Worm (Caenorhabditis elegans) whole organism, young adult: ENCODE results near the gene mec-14.
A peak's percentile ranks its signal among the peaks of the same experiment; 100 is the strongest.

Experiments
- B0035.1 ChIP-seq: sonication (generic microtip); optimal IDR thresholded peaks from 2 replicates; lab custom pipeline; 2016; ENCODE audit warnings: missing genetic modification characterization, mild to moderate bottlenecking, missing compliant biosample characterization, missing genotype, missing genetic modification reagents
- B0261.1 ChIP-seq: sonication (generic microtip); optimal IDR thresholded peaks from 2 replicates; lab custom pipeline; 2016; ENCODE audit warnings: mild to moderate bottlenecking, missing genetic modification characterization, moderate library complexity, missing compliant biosample characterization
- D2030.7 ChIP-seq: fragments of 200-800 bp; sonication (Bioruptor generic); IDR thresholded peaks from 2 replicates; pipeline ENCODE4 v1.3.6; 2022; ENCODE audit warnings: missing genetic modification reagents, missing genetic modification characterization, missing compliant biosample characterization
- F23B12.7 ChIP-seq: sonication (generic microtip); optimal IDR thresholded peaks from 2 replicates; lab custom pipeline; 2017; ENCODE audit warnings: missing genetic modification characterization, mild to moderate bottlenecking, missing compliant biosample characterization, antibody characterized with exemption, moderate library complexity; ENCODE audit not compliant: insufficient read depth
- F49E8.2 ChIP-seq: sonication (generic microtip); optimal IDR thresholded peaks from 3 replicates; lab custom pipeline; 2017; ENCODE audit warnings: missing genetic modification characterization, mild to moderate bottlenecking, missing compliant biosample characterization, antibody characterized with exemption, moderate library complexity; ENCODE audit not compliant: insufficient read depth
- F57A8.1 ChIP-seq: fragments of 200-800 bp; sonication (Bioruptor generic); optimal IDR thresholded peaks from 2 replicates; lab custom pipeline; 2018; ENCODE audit warnings: mild to moderate bottlenecking, missing genetic modification characterization, moderate library complexity, missing compliant biosample characterization
- T07F8.4 ChIP-seq: sonication (generic microtip); optimal IDR thresholded peaks from 2 replicates; lab custom pipeline; 2016; ENCODE audit warnings: mild to moderate bottlenecking, missing genetic modification characterization, moderate library complexity, missing compliant biosample characterization
- T26A5.8 ChIP-seq: sonication (generic microtip); optimal IDR thresholded peaks from 2 replicates; lab custom pipeline; 2016; ENCODE audit warnings: missing genetic modification characterization, missing compliant biosample characterization
- Y95B8A.8 ChIP-seq: fragments of 200-800 bp; sonication (Bioruptor generic); IDR thresholded peaks from 2 replicates; pipeline ENCODE4 v1.3.6; 2022; ENCODE audit warnings: missing genetic modification reagents, missing genetic modification characterization, missing compliant biosample characterization
- ama-1 ChIP-seq, 3 experiments: fragments of 150-350 bp in 1 of 3; sonication (generic microtip) in 2 of 3; optimal IDR thresholded peaks; 2 replicates each; lab custom pipeline; 2014 to 2018; ENCODE audit warnings: missing biosample characterization in 2 of 3, missing genetic modification characterization in 2 of 3, missing genetic modification reagents in 2 of 3
- atf-7 ChIP-seq: sonication (generic microtip); optimal IDR thresholded peaks from 2 replicates; lab custom pipeline; 2017; ENCODE audit warnings: mild to moderate bottlenecking, missing genetic modification characterization, missing compliant biosample characterization
- attf-5 ChIP-seq: fragments of 200-800 bp; sonication (Bioruptor generic); optimal IDR thresholded peaks from 2 replicates; lab custom pipeline; 2018; ENCODE audit warnings: mild to moderate bottlenecking, missing genetic modification characterization, missing compliant biosample characterization
- bed-1 ChIP-seq: fragments of 200-800 bp; sonication (Bioruptor generic); IDR thresholded peaks from 2 replicates; pipeline ENCODE4 v1.3.6; 2022; ENCODE audit warnings: missing genetic modification reagents, missing genetic modification characterization, missing compliant biosample characterization
- cebp-1 ChIP-seq, 2 experiments: fragments of 200-800 bp in 1 of 2; sonication (Bioruptor generic) in 1 of 2; sonication (generic microtip) in 1 of 2; IDR thresholded peaks in 1 of 2; optimal IDR thresholded peaks in 1 of 2; 2 replicates each; pipeline versions ENCODE4 v1.3.6 to Lab custom; 2017 to 2022; ENCODE audit warnings: missing compliant biosample characterization in 2 of 2, missing genetic modification characterization in 2 of 2, mild to moderate bottlenecking in 1 of 2, missing genetic modification reagents in 1 of 2, moderate library complexity in 1 of 2
- ceh-100 ChIP-seq: fragments of 200-800 bp; sonication (Bioruptor generic); IDR thresholded peaks from 2 replicates; pipeline ENCODE4 v1.3.6; 2022; ENCODE audit warnings: missing genetic modification reagents, missing genetic modification characterization, missing compliant biosample characterization
- ceh-79 ChIP-seq: sonication (generic microtip); optimal IDR thresholded peaks from 2 replicates; lab custom pipeline; 2017; ENCODE audit warnings: mild to moderate bottlenecking, missing genetic modification characterization, missing compliant biosample characterization
- ceh-91 ChIP-seq: fragments of 200-800 bp; sonication (Bioruptor generic); IDR thresholded peaks from 2 replicates; pipeline ENCODE4 v1.3.6; 2022; ENCODE audit warnings: missing genetic modification reagents, missing genetic modification characterization, missing compliant biosample characterization
- chd-7 ChIP-seq: sonication (generic microtip); optimal IDR thresholded peaks from 2 replicates; lab custom pipeline; 2016; ENCODE audit warnings: mild to moderate bottlenecking, missing genetic modification characterization, moderate library complexity, missing compliant biosample characterization
- die-1 ChIP-seq: sonication (generic microtip); optimal IDR thresholded peaks from 2 replicates; lab custom pipeline; 2016; ENCODE audit warnings: missing genotype, mild to moderate bottlenecking, missing genetic modification characterization, missing compliant biosample characterization
- dox-1 ChIP-seq: fragments of 200-800 bp; sonication (Bioruptor generic); IDR thresholded peaks from 2 replicates; pipeline ENCODE4 v1.3.6; 2022; ENCODE audit warnings: missing genetic modification reagents, missing genetic modification characterization, missing compliant biosample characterization
- efl-1 ChIP-seq: fragments of 150-350 bp; optimal IDR thresholded peaks from 2 replicates; lab custom pipeline; 2014; ENCODE audit warnings: missing biosample characterization, missing genetic modification reagents, missing genetic modification characterization
- ekl-4 ChIP-seq: fragments of 200-800 bp; sonication (Bioruptor generic); IDR thresholded peaks from 2 replicates; pipeline ENCODE4 v1.3.6; 2022; ENCODE audit warnings: missing genetic modification reagents, missing genetic modification characterization, missing compliant biosample characterization
- hlh-12 ChIP-seq: sonication (generic microtip); optimal IDR thresholded peaks from 2 replicates; lab custom pipeline; 2016; ENCODE audit warnings: missing genetic modification characterization, missing compliant biosample characterization
- hmg-20 ChIP-seq: fragments of 200-800 bp; sonication (Bioruptor generic); IDR thresholded peaks from 2 replicates; pipeline ENCODE4 v1.3.6; 2022; ENCODE audit warnings: missing genetic modification reagents, missing genetic modification characterization, missing compliant biosample characterization
- lag-1 ChIP-seq: fragments of 200-800 bp; sonication (Bioruptor generic); IDR thresholded peaks from 2 replicates; pipeline ENCODE4 v1.3.6; 2022; ENCODE audit warnings: missing genetic modification reagents, missing genetic modification characterization, missing compliant biosample characterization
- lin-35 ChIP-seq, 3 experiments: fragments of 150-350 bp in 2 of 3; sonication (generic microtip) in 1 of 3; optimal IDR thresholded peaks; 2 replicates each; lab custom pipeline; 2014 to 2018; ENCODE audit warnings: missing biosample characterization in 3 of 3, missing genetic modification characterization in 3 of 3, missing genetic modification reagents in 3 of 3
- lin-54 ChIP-seq: fragments of 200-800 bp; sonication (Bioruptor generic); optimal IDR thresholded peaks from 2 replicates; lab custom pipeline; 2018; ENCODE audit warnings: mild to moderate bottlenecking, missing genetic modification characterization, missing compliant biosample characterization
- lsl-1 ChIP-seq: fragments of 200-800 bp; sonication (Bioruptor generic); optimal IDR thresholded peaks from 2 replicates; lab custom pipeline; 2018; ENCODE audit warnings: mild to moderate bottlenecking, missing genetic modification characterization, moderate library complexity, missing compliant biosample characterization
- madf-10 ChIP-seq: sonication (generic microtip); optimal IDR thresholded peaks from 2 replicates; lab custom pipeline; 2016; ENCODE audit warnings: mild to moderate bottlenecking, missing genetic modification characterization, missing compliant biosample characterization
- madf-3 ChIP-seq: fragments of 200-800 bp; sonication (Bioruptor generic); IDR thresholded peaks from 2 replicates; pipeline ENCODE4 v1.3.6; 2022; ENCODE audit warnings: missing genetic modification reagents, missing genetic modification characterization, missing compliant biosample characterization
- madf-6 ChIP-seq: fragments of 200-800 bp; sonication (Bioruptor generic); IDR thresholded peaks from 2 replicates; pipeline ENCODE4 v1.3.6; 2022; ENCODE audit warnings: missing genetic modification reagents, missing genetic modification characterization, missing compliant biosample characterization
- mel-28 ChIP-seq: sonication (generic microtip); optimal IDR thresholded peaks from 2 replicates; lab custom pipeline; 2016; ENCODE audit warnings: borderline replicate concordance, mild to moderate bottlenecking, missing genetic modification characterization, missing compliant biosample characterization
- nfyb-1 ChIP-seq: fragments of 200-800 bp; sonication (Bioruptor generic); IDR thresholded peaks from 2 replicates; pipeline ENCODE4 v1.3.6; 2022; ENCODE audit warnings: missing genetic modification reagents, missing genetic modification characterization, missing compliant biosample characterization
- nhr-120 ChIP-seq: fragments of 200-800 bp; sonication (Bioruptor generic); IDR thresholded peaks from 2 replicates; pipeline ENCODE4 v1.3.6; 2022; ENCODE audit warnings: missing genetic modification characterization, missing compliant biosample characterization
- nhr-179 ChIP-seq: sonication (generic microtip); optimal IDR thresholded peaks from 2 replicates; lab custom pipeline; 2016; ENCODE audit warnings: mild to moderate bottlenecking, missing genetic modification characterization, missing compliant biosample characterization
- nhr-27 ChIP-seq: fragments of 200-800 bp; sonication (Bioruptor generic); optimal IDR thresholded peaks from 2 replicates; lab custom pipeline; 2018; ENCODE audit warnings: mild to moderate bottlenecking, missing genetic modification characterization, moderate library complexity, missing compliant biosample characterization
- pha-4 ChIP-seq: fragments of 150-350 bp; sonication (generic microtip); optimal IDR thresholded peaks from 2 replicates; lab custom pipeline; 2014; ENCODE audit warnings: missing biosample characterization, missing genetic modification reagents, missing genetic modification characterization
- rcor-1 ChIP-seq: fragments of 200-800 bp; sonication (Bioruptor generic); IDR thresholded peaks from 2 replicates; pipeline ENCODE4 v1.3.6; 2022; ENCODE audit warnings: missing genetic modification reagents, missing genetic modification characterization, missing compliant biosample characterization
- rec-8 ChIP-seq, 2 experiments: sonication (generic microtip); optimal IDR thresholded peaks; 2 replicates each; lab custom pipeline; 2016; ENCODE audit warnings: mild to moderate bottlenecking in 2 of 2, missing genetic modification characterization in 2 of 2, missing genetic modification reagents in 2 of 2, missing genotype in 2 of 2, missing biosample characterization in 1 of 2, missing compliant biosample characterization in 1 of 2, moderate library complexity in 1 of 2
- rpc-1 ChIP-seq, 2 experiments: fragments of 150-350 bp in 1 of 2; sonication (generic microtip) in 1 of 2; optimal IDR thresholded peaks; 2 replicates each; lab custom pipeline; 2014 to 2018; ENCODE audit warnings: missing biosample characterization in 1 of 2, missing genetic modification characterization in 1 of 2, missing genetic modification reagents in 1 of 2, missing genotype in 1 of 2
- sdz-38 ChIP-seq: sonication (generic microtip); optimal IDR thresholded peaks from 2 replicates; lab custom pipeline; 2016; ENCODE audit warnings: missing genotype, missing genetic modification characterization, missing compliant biosample characterization
- snpc-3.4 ChIP-seq: sonication (generic microtip); optimal IDR thresholded peaks from 2 replicates; lab custom pipeline; 2017; ENCODE audit warnings: missing genetic modification characterization, mild to moderate bottlenecking, missing compliant biosample characterization, antibody characterized with exemption, moderate library complexity, missing genotype, missing genetic modification reagents
- tbp1 ChIP-seq: fragments of 200-800 bp; sonication (Bioruptor generic); optimal IDR thresholded peaks from 2 replicates; lab custom pipeline; 2018; ENCODE audit warnings: mild to moderate bottlenecking, missing genetic modification characterization, missing compliant biosample characterization
- tbx-9 ChIP-seq: sonication (generic microtip); optimal IDR thresholded peaks from 2 replicates; lab custom pipeline; 2016; ENCODE audit warnings: borderline replicate concordance, missing genetic modification characterization, inconsistent platforms, missing compliant biosample characterization
- ztf-18 ChIP-seq: sonication (generic microtip); optimal IDR thresholded peaks from 2 replicates; lab custom pipeline; 2016; ENCODE audit warnings: missing genotype, mild to moderate bottlenecking, missing genetic modification characterization, missing compliant biosample characterization
- ztf-25 ChIP-seq: fragments of 200-800 bp; sonication (Bioruptor generic); IDR thresholded peaks from 2 replicates; pipeline ENCODE4 v1.3.6; 2022; ENCODE audit warnings: missing genetic modification reagents, missing genetic modification characterization, missing compliant biosample characterization

Gene mec-14

ce11 chrIII:7184022-7184421, 8.8 kb downstream of the mec-14 start, which contains the start of gene yju-2 (continued):
- TF ChIP-seq lsl-1 (GFP tag; lab: Kevin White, UChicago) = peak; percentile 7
- peak; percentile 2 for TF ChIP-seq ztf-18 (tag; lab: Kevin White, UChicago)
- no peak for TF ChIP-seq T26A5.8 (tag; lab: Kevin White, UChicago)
- TF ChIP-seq B0035.1 (tag; lab: Kevin White, UChicago) = no peak
- peak; percentile 16 for TF ChIP-seq lin-54
- TF ChIP-seq rpc-1 (optimal IDR thresholded peaks at IDR 0.05; lab: Kevin White, UChicago) = no peak
- TF ChIP-seq rpc-1 (tag; optimal IDR thresholded peaks at IDR 0.05; lab: Kevin White, UChicago) = no peak
- TF ChIP-seq F23B12.7 (tag; lab: Kevin White, UChicago) = peak; percentile 35
- peak; percentile 16 for TF ChIP-seq ama-1 (optimal IDR thresholded peaks at IDR 0.05; lab: Kevin White, UChicago)
- peak in 1 of 2 experiments; percentile 38 for TF ChIP-seq ama-1 (GFP tag; optimal IDR thresholded peaks at IDR 0.05; lab: Kevin White, UChicago)
- TF ChIP-seq madf-10 = peak; percentile 3
- TF ChIP-seq lin-35 (GFP tag; optimal IDR thresholded peaks at IDR 0.05; lab: Kevin White, UChicago) = peak in 1 of 3 experiments; percentile 57
- peak; percentile 88 for TF ChIP-seq ceh-100 (GFP tag; lab: Robert Waterston, UW)
- peak; percentile 12 for TF ChIP-seq attf-5 (GFP tag; lab: Kevin White, UChicago)
- no peak for TF ChIP-seq T07F8.4
- no peak for TF ChIP-seq sdz-38 (tag; lab: Kevin White, UChicago)
- TF ChIP-seq die-1 (tag; lab: Kevin White, UChicago) = no peak
- TF ChIP-seq nhr-179 (tag; lab: Kevin White, UChicago) = no peak
- no peak for TF ChIP-seq D2030.7
- no peak for TF ChIP-seq tbx-9
- peak; percentile 11 for TF ChIP-seq tbp1 (GFP tag; lab: Kevin White, UChicago)
- no peak for TF ChIP-seq cebp-1 (GFP tag; IDR thresholded peaks at IDR 0.05; lab: Robert Waterston, UW)
- TF ChIP-seq cebp-1 (tag; optimal IDR thresholded peaks at IDR 0.05; lab: Kevin White, UChicago) = peak; percentile 58
- no peak for TF ChIP-seq snpc-3.4 (tag; lab: Kevin White, UChicago)
- no peak for TF ChIP-seq mel-28 (tag; lab: Kevin White, UChicago)
- TF ChIP-seq ztf-25 (GFP tag; lab: Robert Waterston, UW) = no peak
- no peak for TF ChIP-seq lag-1
- TF ChIP-seq F57A8.1 (GFP tag; lab: Kevin White, UChicago) = no peak
- no peak for TF ChIP-seq rcor-1 (GFP tag; lab: Robert Waterston, UW)
- TF ChIP-seq efl-1 = peak; percentile 12
- no peak for TF ChIP-seq ceh-91 (GFP tag; lab: Robert Waterston, UW)
- 0 out of 2 replicates have a peak, but pooled peaks have one; percentile 47 for TF ChIP-seq madf-3 (GFP tag; lab: Robert Waterston, UW)
- peak; percentile 48 for TF ChIP-seq F49E8.2 (tag; lab: Kevin White, UChicago)
- TF ChIP-seq hlh-12 = no peak
- TF ChIP-seq Y95B8A.8 (GFP tag; lab: Robert Waterston, UW) = no peak
- TF ChIP-seq rec-8 (tag; optimal IDR thresholded peaks at IDR 0.05; lab: Kevin White, UChicago) = no peak
- no peak for TF ChIP-seq bed-1 (GFP tag; lab: Robert Waterston, UW)
- no peak for TF ChIP-seq nfyb-1

DNA sequence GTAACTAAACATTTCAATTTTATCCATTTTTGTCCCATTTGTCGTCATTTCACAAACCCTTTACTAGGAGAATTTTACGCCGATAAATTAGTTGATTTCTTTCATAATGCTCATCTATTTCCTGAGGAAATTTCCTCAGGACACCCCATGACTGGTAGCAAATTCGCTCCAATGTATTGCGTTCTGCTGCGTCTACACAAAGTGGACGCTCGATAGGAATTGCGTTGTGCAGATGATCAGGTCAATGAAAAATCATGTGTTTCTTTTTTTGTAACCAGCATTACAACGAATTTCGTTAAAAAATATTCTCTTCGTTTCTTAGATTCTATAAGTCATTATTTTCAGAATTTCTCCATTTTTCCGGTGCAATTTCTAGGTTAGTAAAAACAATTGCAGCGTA, 11.0 kb downstream of the mec-14 start, which contains the start of gene epg-4:
Gene epg-4 (plus strand): TSS at position 346 of the 400 bp plus-strand sequence.
- TF ChIP-seq F57A8.1 (GFP tag; lab: Kevin White, UChicago) = no peak
- no peak for TF ChIP-seq B0261.1 (tag; lab: Kevin White, UChicago)
- 0 out of 2 replicates have a peak, but pooled peaks have one; percentile 33 for TF ChIP-seq ekl-4 (GFP tag; lab: Robert Waterston, UW)
- no peak for TF ChIP-seq hmg-20 (GFP tag; lab: Robert Waterston, UW)
- TF ChIP-seq nhr-120 = no peak
- TF ChIP-seq lag-1 = no peak
- peak; percentile 27; the same call in 1 of the 2 replicates for TF ChIP-seq D2030.7
- peak; percentile 21 for TF ChIP-seq atf-7 (tag; lab: Kevin White, UChicago)
- peak; percentile 49 for TF ChIP-seq die-1 (tag; lab: Kevin White, UChicago)
- no peak for TF ChIP-seq rec-8 (tag; optimal IDR thresholded peaks at IDR 0.05; lab: Kevin White, UChicago)
- TF ChIP-seq nfyb-1 = peak; percentile 62; the same call in 1 of the 2 replicates
- no peak for TF ChIP-seq ceh-79 (tag; lab: Kevin White, UChicago)
- TF ChIP-seq pha-4 = no peak
- TF ChIP-seq madf-3 (GFP tag; lab: Robert Waterston, UW) = peak; percentile 81
- no peak for TF ChIP-seq B0035.1 (tag; lab: Kevin White, UChicago)
- TF ChIP-seq madf-6 = peak; percentile 44
- TF ChIP-seq T07F8.4 = no peak
- TF ChIP-seq nhr-27 = no peak
- TF ChIP-seq chd-7 (tag; lab: Kevin White, UChicago) = no peak
- peak; percentile 72 for TF ChIP-seq dox-1 (GFP tag; lab: Robert Waterston, UW)
